Fruit fly (Drosophila melanogaster) whole organism, embryonic: ENCODE data around the gene nAChRbeta1.

ENCODE experiments used
- Asciz ChIP-seq: fragments of 200-800 bp; sonication (Bioruptor generic); optimal IDR thresholded peaks from 2 replicates; lab custom pipeline; 2017; ENCODE audit warnings: missing biosample characterization, mild to moderate bottlenecking, missing genetic modification characterization, missing genetic modification reagents
- B-H1 ChIP-seq: fragments of 200-800 bp; sonication (Bioruptor generic); IDR thresholded peaks from 3 replicates; pipeline ENCODE4 v1.3.6; 2022; ENCODE audit warnings: missing biosample characterization, missing genetic modification characterization
- CG10565 ChIP-seq: fragments of 200-800 bp; sonication (Bioruptor generic); optimal IDR thresholded peaks from 3 replicates; lab custom pipeline; 2016; ENCODE audit warnings: missing biosample characterization, mild to moderate bottlenecking, missing genetic modification characterization
- CG11504 ChIP-seq: fragments of 200-800 bp; sonication (Bioruptor generic); optimal IDR thresholded peaks from 3 replicates; lab custom pipeline; 2019; ENCODE audit warnings: missing biosample characterization, mild to moderate bottlenecking, missing genetic modification characterization, moderate library complexity
- CG12299 ChIP-seq: fragments of 200-800 bp; sonication (Bioruptor generic); optimal IDR thresholded peaks from 2 replicates; lab custom pipeline; 2018; ENCODE audit warnings: missing biosample characterization, mild to moderate bottlenecking, missing genetic modification characterization
- CG14710 ChIP-seq: fragments of 200-800 bp; sonication (Bioruptor generic); optimal IDR thresholded peaks from 3 replicates; lab custom pipeline; 2019; ENCODE audit warnings: missing biosample characterization, mild to moderate bottlenecking, missing genetic modification characterization, moderate library complexity
- CG15479 ChIP-seq: fragments of 200-800 bp; sonication (Bioruptor generic); optimal IDR thresholded peaks from 3 replicates; lab custom pipeline; 2019; ENCODE audit warnings: missing biosample characterization, mild to moderate bottlenecking, missing genetic modification characterization, moderate library complexity
- CG15696 ChIP-seq: fragments of 200-800 bp; sonication (Bioruptor generic); optimal IDR thresholded peaks from 2 replicates; lab custom pipeline; 2019; ENCODE audit warnings: missing biosample characterization, mild to moderate bottlenecking, missing genetic modification characterization, moderate library complexity
- CG1647 ChIP-seq: fragments of 200-800 bp; sonication (Bioruptor generic); optimal IDR thresholded peaks from 3 replicates; lab custom pipeline; 2016; ENCODE audit warnings: missing biosample characterization, missing genetic modification characterization
- CG17186 ChIP-seq: fragments of 200-800 bp; sonication (Bioruptor generic); optimal IDR thresholded peaks from 3 replicates; lab custom pipeline; 2017; ENCODE audit warnings: missing biosample characterization, missing genetic modification reagents, missing genetic modification characterization
- CG17328 ChIP-seq: fragments of 200-800 bp; sonication (Bioruptor generic); IDR thresholded peaks from 2 replicates; pipeline ENCODE4 v1.3.6; 2022; ENCODE audit warnings: missing biosample characterization, missing genetic modification characterization
- CG17385 ChIP-seq: fragments of 200-800 bp; sonication (Bioruptor generic); optimal IDR thresholded peaks from 3 replicates; lab custom pipeline; 2018; ENCODE audit warnings: missing biosample characterization, mild to moderate bottlenecking, missing genetic modification characterization
- CG31224 ChIP-seq: fragments of 200-800 bp; sonication (Bioruptor generic); IDR thresholded peaks from 2 replicates; pipeline ENCODE4 v1.3.6; 2022; ENCODE audit warnings: missing biosample characterization, missing genetic modification characterization
- CG32772 ChIP-seq: fragments of 200-800 bp; sonication (Bioruptor generic); IDR thresholded peaks from 2 replicates; pipeline ENCODE4 v1.3.6; 2022; ENCODE audit warnings: missing biosample characterization, missing genetic modification characterization
- CG6813 ChIP-seq: fragments of 200-800 bp; sonication (Bioruptor generic); optimal IDR thresholded peaks from 2 replicates; lab custom pipeline; 2017; ENCODE audit warnings: missing biosample characterization, missing genetic modification characterization, mild to moderate bottlenecking, moderate library complexity, missing genetic modification reagents
- CTCF ChIP-seq: fragments of 200-800 bp; sonication (Bioruptor generic); optimal IDR thresholded peaks from 2 replicates; lab custom pipeline; 2017; ENCODE audit warnings: missing biosample characterization, mild to moderate bottlenecking, missing genetic modification characterization, moderate library complexity
- Chrac-16 ChIP-seq: fragments of 200-800 bp; sonication (Bioruptor generic); optimal IDR thresholded peaks from 3 replicates; lab custom pipeline; 2016; ENCODE audit warnings: missing biosample characterization, missing genetic modification characterization
- Dek ChIP-seq: fragments of 200-800 bp; sonication (Bioruptor generic); optimal IDR thresholded peaks from 3 replicates; lab custom pipeline; 2019; ENCODE audit warnings: missing biosample characterization, mild to moderate bottlenecking, missing genetic modification characterization, moderate library complexity
- E2f1 ChIP-seq: fragments of 200-800 bp; sonication (Bioruptor generic); IDR thresholded peaks from 2 replicates; pipeline ENCODE4 v1.3.6; 2022; ENCODE audit warnings: missing biosample characterization, missing genetic modification characterization
- Fer1 ChIP-seq: fragments of 200-800 bp; sonication (Bioruptor generic); optimal IDR thresholded peaks from 2 replicates; lab custom pipeline; 2017; ENCODE audit warnings: missing biosample characterization, mild to moderate bottlenecking, missing genetic modification characterization
- H2.0 ChIP-seq: fragments of 200-800 bp; sonication (Bioruptor generic); IDR thresholded peaks from 2 replicates; pipeline ENCODE4 v1.3.6; 2022; ENCODE audit warnings: missing biosample characterization, missing genetic modification characterization
- Kr ChIP-seq: fragments of 200-800 bp; sonication (Bioruptor generic); optimal IDR thresholded peaks from 2 replicates; lab custom pipeline; 2017; ENCODE audit warnings: missing biosample characterization, mild to moderate bottlenecking, missing genetic modification characterization
- MTF-1 ChIP-seq: fragments of 200-800 bp; sonication (Bioruptor generic); optimal IDR thresholded peaks from 2 replicates; lab custom pipeline; 2018; ENCODE audit warnings: missing biosample characterization, mild to moderate bottlenecking, missing genetic modification characterization, borderline replicate concordance
- NK7.1 ChIP-seq: fragments of 200-800 bp; sonication (Bioruptor generic); optimal IDR thresholded peaks from 3 replicates; lab custom pipeline; 2016; ENCODE audit warnings: missing biosample characterization, missing genetic modification characterization
- Side ChIP-seq: fragments of 200-800 bp; sonication (Bioruptor generic); optimal IDR thresholded peaks from 2 replicates; lab custom pipeline; 2016; ENCODE audit warnings: missing biosample characterization, missing genetic modification characterization
- Sry-δ ChIP-seq: fragments of 200-800 bp; sonication (Bioruptor generic); optimal IDR thresholded peaks from 2 replicates; lab custom pipeline; 2016; ENCODE audit warnings: missing biosample characterization, missing genetic modification characterization
- ase ChIP-seq: fragments of 200-800 bp; sonication (Bioruptor generic); IDR thresholded peaks from 3 replicates; pipeline ENCODE4 v1.3.6; 2022; ENCODE audit warnings: missing biosample characterization, missing genetic modification characterization
- bigmax ChIP-seq: fragments of 200-800 bp; sonication (Bioruptor generic); optimal IDR thresholded peaks from 2 replicates; lab custom pipeline; 2018; ENCODE audit warnings: missing biosample characterization, mild to moderate bottlenecking, missing genetic modification characterization
- da ChIP-seq: fragments of 200-800 bp; sonication (Bioruptor generic); optimal IDR thresholded peaks from 2 replicates; lab custom pipeline; 2016; ENCODE audit warnings: missing biosample characterization, missing genetic modification characterization
- dm ChIP-seq: fragments of 200-800 bp; sonication (Bioruptor generic); optimal IDR thresholded peaks from 3 replicates; lab custom pipeline; 2016; ENCODE audit warnings: missing biosample characterization, missing genetic modification characterization
- fd3F ChIP-seq: fragments of 200-800 bp; sonication (Bioruptor generic); optimal IDR thresholded peaks from 2 replicates; lab custom pipeline; 2018; ENCODE audit warnings: missing biosample characterization, mild to moderate bottlenecking, missing genetic modification characterization, moderate library complexity
- gce ChIP-seq: fragments of 200-800 bp; sonication (Bioruptor generic); IDR thresholded peaks from 3 replicates; pipeline ENCODE4 v1.3.6; 2022; ENCODE audit warnings: missing biosample characterization, missing genetic modification characterization
- gro ChIP-seq: fragments of 200-800 bp; sonication (Bioruptor generic); optimal IDR thresholded peaks from 2 replicates; lab custom pipeline; 2016; ENCODE audit warnings: missing biosample characterization, missing genetic modification characterization
- gsb ChIP-seq: fragments of 200-800 bp; sonication (Bioruptor generic); IDR thresholded peaks from 2 replicates; pipeline ENCODE4 v1.3.6; 2022; ENCODE audit warnings: missing biosample characterization, missing genetic modification characterization
- gt ChIP-seq: fragments of 200-800 bp; sonication (Bioruptor generic); IDR thresholded peaks from 2 replicates; pipeline ENCODE4 v1.3.6; 2022; ENCODE audit warnings: missing biosample characterization, missing genetic modification characterization
- jumu ChIP-seq: fragments of 200-800 bp; sonication (Bioruptor generic); optimal IDR thresholded peaks from 3 replicates; lab custom pipeline; 2016; ENCODE audit warnings: missing biosample characterization, missing genetic modification characterization
- mirr ChIP-seq: fragments of 200-800 bp; sonication (Bioruptor generic); optimal IDR thresholded peaks from 3 replicates; lab custom pipeline; 2018; ENCODE audit warnings: missing biosample characterization, mild to moderate bottlenecking, missing genetic modification characterization
- p53 ChIP-seq: fragments of 200-800 bp; sonication (Bioruptor generic); optimal IDR thresholded peaks from 2 replicates; lab custom pipeline; 2016; ENCODE audit warnings: missing biosample characterization, missing genetic modification characterization
- pfk ChIP-seq: fragments of 200-800 bp; sonication (Bioruptor generic); optimal IDR thresholded peaks from 2 replicates; lab custom pipeline; 2018; ENCODE audit warnings: missing biosample characterization, mild to moderate bottlenecking, missing genetic modification characterization, moderate library complexity
- ranshi ChIP-seq: fragments of 200-800 bp; sonication (Bioruptor generic); IDR thresholded peaks from 2 replicates; pipeline ENCODE4 v1.3.6; 2022; ENCODE audit warnings: missing biosample characterization, missing genetic modification characterization
- sisA ChIP-seq: fragments of 200-800 bp; sonication (Bioruptor generic); IDR thresholded peaks from 2 replicates; pipeline ENCODE4 v1.3.6; 2022; ENCODE audit warnings: missing biosample characterization, missing genetic modification characterization
- slbo ChIP-seq: fragments of 200-800 bp; sonication (Bioruptor generic); IDR thresholded peaks from 2 replicates; pipeline ENCODE4 v1.3.6; 2022; ENCODE audit warnings: missing biosample characterization, missing genetic modification characterization
- trem ChIP-seq: fragments of 200-800 bp; optimal IDR thresholded peaks from 3 replicates; lab custom pipeline; 2019; ENCODE audit warnings: missing biosample characterization, mild to moderate bottlenecking, missing genetic modification characterization, moderate library complexity
- trh ChIP-seq: fragments of 200-800 bp; sonication (Bioruptor generic); optimal IDR thresholded peaks from 2 replicates; lab custom pipeline; 2016; ENCODE audit warnings: missing biosample characterization, missing genetic modification characterization
- tup ChIP-seq: fragments of 200-800 bp; sonication (Bioruptor generic); optimal IDR thresholded peaks from 2 replicates; lab custom pipeline; 2016; ENCODE audit warnings: missing biosample characterization, mild to moderate bottlenecking, missing genetic modification characterization, moderate library complexity
- tx ChIP-seq: fragments of 200-800 bp; sonication (Bioruptor generic); optimal IDR thresholded peaks from 2 replicates; lab custom pipeline; 2016; ENCODE audit warnings: missing biosample characterization, missing genetic modification characterization
- vfl ChIP-seq: fragments of 200-800 bp; sonication (Bioruptor generic); optimal IDR thresholded peaks from 2 replicates; lab custom pipeline; 2016; ENCODE audit warnings: missing biosample characterization, missing genetic modification characterization
- vnd ChIP-seq: fragments of 200-800 bp; sonication (Bioruptor generic); IDR thresholded peaks from 3 replicates; pipeline ENCODE4 v1.3.6; 2022; ENCODE audit warnings: missing biosample characterization, missing genetic modification characterization; ENCODE audit not compliant: partially characterized antibody

nAChRbeta1 gene

DNA sequence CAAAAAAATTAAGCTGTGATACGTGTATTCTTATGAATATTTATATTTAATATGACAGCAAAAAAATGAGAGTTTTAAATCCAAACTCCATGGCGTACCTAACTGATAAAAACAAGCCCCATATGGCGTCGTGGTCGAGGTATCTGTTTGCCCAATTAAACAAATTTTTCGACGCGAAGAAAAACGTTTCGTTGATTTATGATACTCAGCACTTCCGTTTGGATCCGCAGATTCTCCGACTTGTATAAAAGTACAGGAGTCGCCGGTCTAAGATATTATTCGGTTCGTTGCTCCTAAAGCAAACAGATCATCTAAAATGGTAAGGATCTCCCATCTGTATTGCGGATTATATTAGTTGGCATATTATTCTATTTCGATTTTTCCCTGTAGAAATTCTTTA is 42.3 kb downstream of the nAChRbeta1 start, which contains the start of gene CG32248:
Gene CG32248, plus strand, starts transcription at position 301 of the 400 bp plus-strand sequence.
- TF ChIP-seq CTCF (no peak), jumu (GFP tag; lab: Kevin White, UChicago) (no peak), fd3F (GFP tag; lab: Kevin White, UChicago) (no peak), CG10565 (GFP tag; lab: Kevin White, UChicago) (no peak), vfl (no peak), Dek (tag; lab: Kevin White, UChicago) (no peak)

DNA sequence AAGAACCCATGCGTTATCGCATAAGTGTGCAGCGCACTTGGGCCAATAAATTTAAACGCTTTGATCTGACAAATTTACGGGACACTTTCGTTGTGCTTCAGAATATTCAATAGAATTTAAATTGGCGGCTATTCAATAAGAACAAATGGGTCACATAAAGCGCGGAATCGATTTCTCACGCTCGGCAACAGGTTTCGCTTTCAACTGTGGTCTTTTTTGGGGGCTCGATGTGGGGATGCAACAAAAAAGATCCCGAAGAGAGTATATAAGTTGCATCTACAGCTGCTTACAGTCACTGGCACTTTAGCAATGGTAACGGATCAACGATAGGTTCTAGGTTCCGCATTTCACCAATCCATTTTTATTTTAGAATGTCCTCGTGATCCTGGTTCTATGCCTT is 43.6 kb downstream of the nAChRbeta1 start, which contains the start of gene CG11349:
Gene CG11349, plus strand, starts transcription at position 301 of the 400 bp plus-strand sequence.
- TF ChIP-seq CG14710 (tag; lab: Kevin White, UChicago) (no peak), Chrac-16 (GFP tag; lab: Kevin White, UChicago) (no peak), slbo (GFP tag; lab: Robert Waterston, UW) (no peak), da (GFP tag; lab: Kevin White, UChicago) (no peak), gt (GFP tag; lab: Robert Waterston, UW) (no peak), NK7.1 (GFP tag; lab: Kevin White, UChicago) (no peak), CG15696 (tag; lab: Kevin White, UChicago) (no peak), CG15479 (GFP tag; lab: Kevin White, UChicago) (no peak), MTF-1 (GFP tag; lab: Kevin White, UChicago) (no peak), Asciz (no peak), dm (GFP tag; lab: Kevin White, UChicago) (no peak), mirr (GFP tag; lab: Kevin White, UChicago) (no peak), Fer1 (no peak)

DNA sequence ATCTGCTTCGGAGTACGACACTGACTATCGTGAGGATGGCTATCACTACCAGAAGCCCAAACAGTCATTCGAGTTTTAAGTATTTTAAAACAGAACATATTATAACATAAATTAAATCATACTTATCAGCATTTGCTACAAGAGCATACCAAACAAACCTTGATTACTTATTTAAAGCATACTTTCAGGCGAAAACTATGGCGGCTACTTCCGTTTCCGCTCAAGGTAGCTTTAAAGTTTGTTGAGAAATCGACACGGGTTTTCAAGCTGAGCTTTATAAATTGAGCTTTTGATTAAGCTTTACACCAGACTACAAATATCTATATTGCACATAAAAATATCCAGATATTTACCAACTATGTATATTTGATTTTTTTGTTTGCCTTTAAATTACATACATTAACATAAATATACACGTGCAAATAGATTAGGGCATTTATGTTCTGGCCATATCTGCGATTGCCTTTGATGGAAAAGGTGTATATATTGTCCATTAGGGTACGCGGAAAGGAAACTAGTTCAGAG is 45.9 kb downstream of the nAChRbeta1 start:
- TF ChIP-seq CG11504 (peak; percentile 74), tup (GFP tag; lab: Kevin White, UChicago) (peak; percentile 34), CG17186 (GFP tag; lab: Kevin White, UChicago) (peak; percentile 53), p53 (GFP tag; lab: Kevin White, UChicago) (peak; percentile 32), B-H1 (GFP tag; lab: Robert Waterston, UW) (peak; percentile 39; the same call in 1 of the 3 replicates), bigmax (GFP tag; lab: Kevin White, UChicago) (peak; percentile 79), CG1647 (GFP tag; lab: Kevin White, UChicago) (peak; percentile 52), CG17328 (GFP tag; lab: Robert Waterston, UW) (peak; percentile 84), E2f1 (GFP tag; lab: Robert Waterston, UW) (peak; percentile 47; the same call in 1 of the 2 replicates), CG6813 (GFP tag; lab: Kevin White, UChicago) (peak; percentile 95), CG17385 (GFP tag; lab: Kevin White, UChicago) (peak; percentile 88), Sry-δ (GFP tag; lab: Kevin White, UChicago) (no peak), tx (GFP tag; lab: Kevin White, UChicago) (no peak), CG12299 (tag; lab: Kevin White, UChicago) (peak; percentile 76), CG31224 (GFP tag; lab: Robert Waterston, UW) (0 out of 2 replicates have a peak, but pooled peaks have one; percentile 34), gsb (0 out of 2 replicates have a peak, but pooled peaks have one; percentile 22), CG32772 (GFP tag; lab: Robert Waterston, UW) (0 out of 2 replicates have a peak, but pooled peaks have one; percentile 11), ranshi (GFP tag; lab: Robert Waterston, UW) (peak; percentile 71; the same call in 1 of the 2 replicates), trh (GFP tag; lab: Kevin White, UChicago) (peak; percentile 73), ase (peak; percentile 51; the same call in 2 of the 3 replicates), Side (GFP tag; lab: Kevin White, UChicago) (peak; percentile 74), trem (peak; percentile 57), sisA (no peak), dm (GFP tag; lab: Kevin White, UChicago) (peak; percentile 52), pfk (peak; percentile 79), Kr (GFP tag; lab: Kevin White, UChicago) (no peak), H2.0 (GFP tag; lab: Robert Waterston, UW) (peak; percentile 57), gce (peak; percentile 89; the same call in 2 of the 3 replicates), vnd (GFP tag; lab: Robert Waterston, UW) (no peak), gro (peak; percentile 83)
